Worm (Caenorhabditis elegans) whole organism, midembryonic: Measurements from ENCODE around the gene arx-4.

Source experiments
- T22C8.4 ChIP-seq: fragments of 200-800 bp; sonication (Bioruptor generic); IDR thresholded peaks from 2 replicates; pipeline ENCODE4 v1.3.6; 2022; ENCODE audit warnings: missing genetic modification characterization, missing compliant biosample characterization
- cog-1 ChIP-seq: sonication (generic microtip); optimal IDR thresholded peaks from 2 replicates; lab custom pipeline; 2016; ENCODE audit warnings: missing genetic modification characterization, missing compliant biosample characterization
- flt-1 ChIP-seq: fragments of 200-800 bp; sonication (Bioruptor generic); IDR thresholded peaks from 2 replicates; pipeline ENCODE4 v1.3.6; 2022; ENCODE audit warnings: missing genetic modification characterization, missing compliant biosample characterization
- klf-2 ChIP-seq: fragments of 200-800 bp; sonication (Bioruptor generic); conservative IDR thresholded peaks from 2 replicates; pipeline ENCODE4 v1.3.6; 2022; ENCODE audit warnings: missing genetic modification reagents, missing genetic modification characterization, missing compliant biosample characterization
- med-1 ChIP-seq: sonication (generic microtip); optimal IDR thresholded peaks from 2 replicates; lab custom pipeline; 2017; ENCODE audit warnings: missing genetic modification characterization, mild to moderate bottlenecking, missing compliant biosample characterization, antibody characterized with exemption, missing genetic modification reagents; ENCODE audit not compliant: insufficient read depth
- ref-1 ChIP-seq: fragments of 200-800 bp; sonication (Bioruptor generic); conservative IDR thresholded peaks from 2 replicates; pipeline ENCODE4 v1.3.6; 2022; ENCODE audit warnings: missing genetic modification reagents, missing genetic modification characterization, missing compliant biosample characterization
- tab-1 ChIP-seq: fragments of 200-800 bp; sonication (Bioruptor generic); IDR thresholded peaks from 2 replicates; pipeline ENCODE4 v1.3.6; 2022; ENCODE audit warnings: missing genetic modification characterization, missing compliant biosample characterization
- ztf-23 ChIP-seq: fragments of 200-800 bp; sonication (Bioruptor generic); IDR thresholded peaks from 2 replicates; pipeline ENCODE4 v1.3.6; 2022; ENCODE audit warnings: missing genetic modification reagents, missing genetic modification characterization, missing compliant biosample characterization
- ztf-29 ChIP-seq: fragments of 200-800 bp; sonication (Bioruptor generic); IDR thresholded peaks from 2 replicates; pipeline ENCODE4 v1.3.6; 2022; ENCODE audit warnings: missing genetic modification reagents, missing genetic modification characterization, missing compliant biosample characterization

The arx-4 gene

DNA sequence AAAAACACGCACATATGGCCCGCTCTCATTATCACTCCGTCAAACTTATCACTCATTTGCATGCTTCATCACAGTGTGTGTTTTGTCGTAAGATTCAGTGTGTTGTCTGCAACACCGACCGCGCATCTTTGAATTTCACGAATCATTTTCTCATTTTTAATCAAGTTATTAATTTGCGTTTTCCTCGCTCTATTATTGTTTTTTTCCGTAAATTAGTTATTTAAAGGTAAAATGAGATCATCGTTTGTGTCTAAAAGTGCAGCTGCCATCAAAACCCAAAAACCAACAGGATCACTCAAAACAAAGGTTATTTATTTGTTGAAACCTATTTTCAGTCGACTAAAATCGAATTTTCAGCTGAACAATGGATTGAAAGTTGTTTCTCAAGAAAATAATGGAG is 17.5 kb downstream of the arx-4 start, which contains the start of the genes T24C4.5 and ucr-2.3:
Gene T24C4.5 (minus strand): TSS at position 101 of the 400 bp plus-strand sequence.
Gene ucr-2.3 (plus strand): TSS at position 227 of the 400 bp plus-strand sequence.
- no peak for TF ChIP-seq T22C8.4 (GFP tag; lab: Robert Waterston, UW)
- TF ChIP-seq ztf-29 (GFP tag; lab: Robert Waterston, UW): no peak
- no peak for TF ChIP-seq flt-1
- no peak for TF ChIP-seq cog-1 (tag; lab: Kevin White, UChicago)
- TF ChIP-seq tab-1 (GFP tag; lab: Robert Waterston, UW): no peak
- no peak for TF ChIP-seq ztf-23 (GFP tag; lab: Robert Waterston, UW)
- TF ChIP-seq klf-2 (GFP tag; lab: Robert Waterston, UW): no peak
- TF ChIP-seq ref-1 (GFP tag; lab: Robert Waterston, UW): no peak
- TF ChIP-seq med-1 (GFP tag; lab: Kevin White, UChicago): no peak

DNA sequence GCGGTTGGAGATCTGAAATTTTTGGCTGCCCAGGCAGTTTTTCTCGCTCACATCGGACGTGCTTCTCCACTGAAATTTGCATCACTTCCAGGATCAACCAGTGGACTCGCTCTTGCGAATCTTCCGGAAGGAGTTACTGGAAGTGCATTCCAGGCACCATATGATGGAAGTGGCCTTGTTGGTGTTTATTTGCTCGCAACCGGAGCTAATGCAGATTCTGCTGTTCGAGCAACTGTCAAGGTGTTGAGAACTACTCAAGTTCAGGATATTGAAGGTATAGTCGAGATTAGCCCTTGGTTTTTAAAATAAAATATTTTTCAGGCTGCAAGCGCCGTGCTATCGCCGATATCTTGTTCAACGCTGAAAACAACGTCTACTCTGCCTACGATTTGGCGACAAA is 18.7 kb downstream of the arx-4 start:
- TF ChIP-seq tab-1 (GFP tag; lab: Robert Waterston, UW): no peak
- TF ChIP-seq ztf-23 (GFP tag; lab: Robert Waterston, UW): no peak
- no peak for TF ChIP-seq klf-2 (GFP tag; lab: Robert Waterston, UW)
- no peak for TF ChIP-seq flt-1
- no peak for TF ChIP-seq med-1 (GFP tag; lab: Kevin White, UChicago)
- TF ChIP-seq cog-1 (tag; lab: Kevin White, UChicago): no peak
- no peak for TF ChIP-seq ref-1 (GFP tag; lab: Robert Waterston, UW)
- no peak for TF ChIP-seq T22C8.4 (GFP tag; lab: Robert Waterston, UW)
- no peak for TF ChIP-seq ztf-29 (GFP tag; lab: Robert Waterston, UW)

DNA sequence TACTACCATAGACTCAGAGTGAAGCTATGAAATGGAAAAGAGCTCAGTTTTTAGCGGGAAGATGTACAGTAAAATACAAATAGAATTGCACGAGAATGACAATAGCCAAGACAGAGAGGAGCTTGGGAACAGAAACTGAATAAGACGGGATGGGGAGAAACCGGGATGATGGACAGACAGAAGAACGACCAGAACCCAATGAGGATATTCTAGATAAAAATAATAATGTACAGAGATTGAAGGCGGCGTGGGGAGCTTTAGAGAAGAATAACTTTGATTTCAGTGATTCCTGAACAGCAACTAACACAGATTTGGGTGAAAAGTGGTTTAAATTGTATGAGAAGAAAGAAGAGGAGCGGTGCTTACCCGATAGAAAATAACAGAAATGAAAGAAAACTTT is 19.4 kb downstream of the arx-4 start:
- TF ChIP-seq ztf-23 (GFP tag; lab: Robert Waterston, UW) (no peak), T22C8.4 (GFP tag; lab: Robert Waterston, UW) (no peak), klf-2 (GFP tag; lab: Robert Waterston, UW) (no peak), flt-1 (no peak), tab-1 (GFP tag; lab: Robert Waterston, UW) (no peak), med-1 (GFP tag; lab: Kevin White, UChicago) (no peak), ref-1 (GFP tag; lab: Robert Waterston, UW) (no peak), ztf-29 (GFP tag; lab: Robert Waterston, UW) (no peak), cog-1 (tag; lab: Kevin White, UChicago) (no peak)

DNA sequence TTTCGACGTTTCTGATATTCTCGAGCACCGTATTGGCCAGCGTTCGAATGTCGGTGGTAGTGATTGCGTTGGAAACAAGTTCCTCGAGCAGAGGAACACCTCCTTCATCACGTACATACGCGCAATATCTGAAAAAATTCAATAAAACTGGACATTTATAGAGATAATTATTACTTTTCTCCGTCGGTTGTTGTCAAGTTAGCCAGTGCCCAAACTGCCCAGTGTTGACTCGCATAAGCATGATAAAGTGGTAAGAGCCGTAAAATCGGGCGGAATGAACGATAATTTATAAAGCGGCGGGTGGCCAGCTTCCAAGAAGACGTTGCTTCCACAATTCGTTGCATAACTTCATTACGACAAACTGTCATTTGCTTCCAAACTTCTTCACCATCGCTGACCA is 21.5 kb downstream of the arx-4 start:
- TF ChIP-seq flt-1 (no peak), ztf-23 (GFP tag; lab: Robert Waterston, UW) (no peak), klf-2 (GFP tag; lab: Robert Waterston, UW) (no peak), ztf-29 (GFP tag; lab: Robert Waterston, UW) (no peak), tab-1 (GFP tag; lab: Robert Waterston, UW) (no peak), med-1 (GFP tag; lab: Kevin White, UChicago) (no peak), ref-1 (GFP tag; lab: Robert Waterston, UW) (no peak), T22C8.4 (GFP tag; lab: Robert Waterston, UW) (no peak), cog-1 (tag; lab: Kevin White, UChicago) (no peak)

DNA sequence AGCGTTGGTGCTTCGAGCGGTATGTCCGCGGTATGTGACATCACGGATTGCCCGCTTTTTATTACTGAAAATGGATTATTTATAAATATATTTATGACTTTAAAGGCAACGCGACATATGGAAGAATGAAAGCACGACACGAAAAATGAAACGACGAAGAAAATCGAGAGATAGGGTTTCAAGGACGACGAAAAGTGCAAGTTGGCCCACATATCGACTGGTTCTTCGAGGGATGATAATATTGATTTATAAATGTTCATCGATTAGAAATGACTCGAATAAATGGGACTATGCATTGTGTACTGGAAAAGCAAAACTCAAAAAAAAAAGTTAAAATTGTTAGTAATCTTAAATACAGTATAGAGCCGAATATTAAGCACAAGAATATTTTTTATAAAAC is 24.6 kb downstream of the arx-4 start, which contains the start of gene zer-1:
Gene zer-1 (minus strand): TSS at position 68 of the 400 bp plus-strand sequence.
- TF ChIP-seq tab-1 (GFP tag; lab: Robert Waterston, UW) (no peak), T22C8.4 (GFP tag; lab: Robert Waterston, UW) (no peak), ztf-23 (GFP tag; lab: Robert Waterston, UW) (no peak), flt-1 (no peak), cog-1 (tag; lab: Kevin White, UChicago) (no peak), ref-1 (GFP tag; lab: Robert Waterston, UW) (no peak), klf-2 (GFP tag; lab: Robert Waterston, UW) (no peak), med-1 (GFP tag; lab: Kevin White, UChicago) (no peak), ztf-29 (GFP tag; lab: Robert Waterston, UW) (no peak)

DNA sequence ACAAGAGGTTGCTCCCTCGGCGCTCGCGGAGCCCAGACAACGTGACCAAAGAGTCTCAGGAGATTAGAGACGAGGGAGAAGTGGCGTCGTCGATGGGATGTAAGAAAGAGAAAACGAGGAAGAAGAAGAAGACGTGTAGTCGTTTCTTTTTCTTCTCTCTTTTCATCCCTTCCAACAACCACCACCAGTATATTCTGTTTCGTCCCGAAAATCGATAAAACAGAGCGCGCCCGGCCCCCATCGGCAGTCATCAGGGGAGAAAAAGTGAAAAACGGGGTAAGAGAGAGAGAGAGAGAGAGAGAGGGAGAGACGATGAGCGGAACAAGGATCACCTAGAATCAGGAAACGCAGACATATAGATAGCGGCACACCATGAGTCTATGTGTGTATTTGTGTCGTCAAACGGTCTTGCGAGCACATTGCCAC is 25.8 kb downstream of the arx-4 start:
- TF ChIP-seq ztf-29 (GFP tag; lab: Robert Waterston, UW): no peak
- peak; percentile 90 for TF ChIP-seq T22C8.4 (GFP tag; lab: Robert Waterston, UW)
- TF ChIP-seq cog-1 (tag; lab: Kevin White, UChicago): peak; percentile 75
- TF ChIP-seq ztf-23 (GFP tag; lab: Robert Waterston, UW): no peak
- 0 out of 2 replicates have a peak, but pooled peaks have one; percentile 34 for TF ChIP-seq flt-1
- TF ChIP-seq ref-1 (GFP tag; lab: Robert Waterston, UW): no peak
- TF ChIP-seq tab-1 (GFP tag; lab: Robert Waterston, UW): no peak
- no peak for TF ChIP-seq klf-2 (GFP tag; lab: Robert Waterston, UW)
- TF ChIP-seq med-1 (GFP tag; lab: Kevin White, UChicago): no peak

DNA sequence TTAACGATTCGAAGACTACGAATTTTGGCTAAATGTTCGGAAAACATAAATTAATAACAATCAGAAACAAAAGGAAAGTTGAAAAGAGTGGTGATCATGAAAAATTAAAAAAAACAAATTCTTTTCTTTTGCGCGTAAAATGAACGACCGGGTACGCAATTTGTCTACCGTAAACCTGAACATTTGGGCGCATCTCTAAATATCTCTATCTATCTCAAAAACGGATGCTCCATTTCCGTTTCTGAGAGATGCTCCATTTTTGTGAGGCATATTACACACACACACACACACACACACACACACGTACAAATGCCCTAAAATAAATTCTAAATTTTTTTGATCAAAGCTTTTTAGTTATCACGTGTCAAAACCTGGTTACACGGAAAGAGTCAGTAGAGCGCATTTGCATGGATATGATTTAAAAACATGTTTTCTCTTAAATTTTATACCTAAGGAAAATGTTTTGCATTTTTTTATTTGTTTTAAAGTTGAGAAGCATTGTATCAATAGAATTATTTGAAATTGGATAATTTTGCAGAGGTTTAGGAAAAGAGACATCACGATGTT is 27.0 kb downstream of the arx-4 start:
- TF ChIP-seq T22C8.4 (GFP tag; lab: Robert Waterston, UW) (no peak), med-1 (GFP tag; lab: Kevin White, UChicago) (no peak), ztf-23 (GFP tag; lab: Robert Waterston, UW) (no peak), flt-1 (no peak), klf-2 (GFP tag; lab: Robert Waterston, UW) (no peak), tab-1 (GFP tag; lab: Robert Waterston, UW) (no peak), ref-1 (GFP tag; lab: Robert Waterston, UW) (no peak), cog-1 (tag; lab: Kevin White, UChicago) (no peak), ztf-29 (GFP tag; lab: Robert Waterston, UW) (no peak)

DNA sequence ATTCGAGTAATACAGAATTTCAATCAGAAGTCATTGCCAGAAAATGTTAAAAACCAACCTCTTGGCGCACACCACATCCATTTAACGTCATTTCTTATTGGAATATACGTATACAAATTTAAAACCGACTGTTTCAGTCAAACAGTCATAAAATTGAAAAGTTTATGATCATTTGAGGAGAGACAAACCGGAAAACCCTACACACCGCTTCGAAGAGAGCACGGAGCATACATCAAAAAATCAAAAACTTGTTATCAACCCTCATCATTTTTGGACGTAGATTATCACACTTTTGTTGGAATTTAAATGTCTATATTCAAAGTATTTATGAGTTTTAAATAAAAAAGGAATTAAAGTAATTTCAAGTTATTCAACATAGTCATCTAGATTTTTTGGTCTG is 28.9 kb downstream of the arx-4 start, which contains the start of gene T24C4.10:
Gene T24C4.10 (minus strand): TSS at position 230 of the 400 bp plus-strand sequence.
- TF ChIP-seq ref-1 (GFP tag; lab: Robert Waterston, UW) (no peak), med-1 (GFP tag; lab: Kevin White, UChicago) (no peak), tab-1 (GFP tag; lab: Robert Waterston, UW) (no peak), T22C8.4 (GFP tag; lab: Robert Waterston, UW) (no peak), flt-1 (no peak), klf-2 (GFP tag; lab: Robert Waterston, UW) (no peak), ztf-29 (GFP tag; lab: Robert Waterston, UW) (no peak), ztf-23 (GFP tag; lab: Robert Waterston, UW) (no peak), cog-1 (tag; lab: Kevin White, UChicago) (no peak)
